Fruit fly (Drosophila melanogaster) whole organism, prepupa: ENCODE results near the gene Antp.

ENCODE experiments used
- CG6854 ChIP-seq: fragments of 200-800 bp; sonication (Bioruptor generic); optimal IDR thresholded peaks from 2 replicates; lab custom pipeline; 2017; ENCODE audit warnings: missing biosample characterization, mild to moderate bottlenecking, missing genetic modification characterization
- OdsH ChIP-seq: fragments of 200-800 bp; sonication (Bioruptor generic); optimal IDR thresholded peaks from 3 replicates; lab custom pipeline; 2016; ENCODE audit warnings: missing biosample characterization, missing genetic modification characterization
- net ChIP-seq: fragments of 200-800 bp; sonication (Bioruptor generic); optimal IDR thresholded peaks from 3 replicates; lab custom pipeline; 2016; ENCODE audit warnings: missing biosample characterization, missing genetic modification characterization

- no peak for TF ChIP-seq CG6854
- no peak for TF ChIP-seq net (GFP tag; lab: Kevin White, UChicago)
- TF ChIP-seq OdsH, result no peak
Observed at dm6 chr3R:6990877-6991276, 8.2 kb downstream of the Antp start.
